Worm (Caenorhabditis elegans): Measurements from ENCODE around the gene nep-6.

Gene nep-6

ce11 chrII:3373875-3374274 is 42.8 kb upstream of the nep-6 start:
- TF ChIP-seq madf-3 (GFP tag; IDR thresholded peaks at IDR 0.05) (no peak), ZK185.1 (tag; optimal IDR thresholded peaks at IDR 0.05; ENCODE audit: poor library complexity, severe bottlenecking) (no peak)

- TF ChIP-seq Y95B8A.8 (GFP tag; IDR thresholded peaks at IDR 0.05) (no peak), Y67H2A.10 (GFP tag; conservative IDR thresholded peaks at IDR 0.05) (no peak), hmg-1.2 (GFP tag; IDR thresholded peaks at IDR 0.05) (no peak), efl-1 (GFP tag; optimal IDR thresholded peaks at IDR 0.05) (no peak), aptf-3 (GFP tag; IDR thresholded peaks at IDR 0.05) (no peak), snpc-4 (GFP tag; optimal IDR thresholded peaks at IDR 0.05) (no peak), snpc-4 (tag; optimal IDR thresholded peaks at IDR 0.05) (no peak), F23B12.7 (tag; optimal IDR thresholded peaks at IDR 0.05; ENCODE audit: insufficient read depth) (no peak), mcd-1 (GFP tag; IDR thresholded peaks at IDR 0.05) (no peak), sdz-38 (tag; optimal IDR thresholded peaks at IDR 0.05) (no peak), ztf-28 (GFP tag; IDR thresholded peaks at IDR 0.05) (no peak), B0336.3 (GFP tag; IDR thresholded peaks at IDR 0.05) (no peak), lin-35 (GFP tag; optimal IDR thresholded peaks at IDR 0.05) (no peak)
Measured at ce11 chrII:3374779-3375178, 41.8 kb upstream of the nep-6 start, which contains the start of gene bath-10. Gene bath-10, plus strand, starts transcription at chrII:3375079.

- no peak for TF ChIP-seq atf-7 (tag; optimal IDR thresholded peaks at IDR 0.05)
- no peak for TF ChIP-seq F57A8.1 (GFP tag; optimal IDR thresholded peaks at IDR 0.05)
- TF ChIP-seq nfya-1 (tag; optimal IDR thresholded peaks at IDR 0.05; ENCODE audit: borderline replicate concordance, insufficient read depth) = no peak
- TF ChIP-seq somi-1 (GFP tag; optimal IDR thresholded peaks at IDR 0.05) = no peak
- no peak for TF ChIP-seq T07F8.4 (tag; optimal IDR thresholded peaks at IDR 0.05)
Measured at ce11 chrII:3375302-3375701, 41.3 kb upstream of the nep-6 start.

- TF ChIP-seq lin-54 (GFP tag; optimal IDR thresholded peaks at IDR 0.05) (no peak), aptf-2 (GFP tag; conservative IDR thresholded peaks at IDR 0.05) (no peak), hsf-1 (GFP tag; IDR thresholded peaks at IDR 0.05) (no peak), ztf-28 (GFP tag; IDR thresholded peaks at IDR 0.05) (no peak), bed-2 (GFP tag; IDR thresholded peaks at IDR 0.05) (no peak), K12H6.12 (tag; optimal IDR thresholded peaks at IDR 0.05) (no peak), athp-1 (tag; optimal IDR thresholded peaks at IDR 0.05) (no peak), ztf-18 (tag; optimal IDR thresholded peaks at IDR 0.05) (no peak), lir-1 (GFP tag; conservative IDR thresholded peaks at IDR 0.05) (no peak), lin-40 (tag; optimal IDR thresholded peaks at IDR 0.05) (no peak)
Measured at ce11 chrII:3376789-3377188, 39.8 kb upstream of the nep-6 start, which contains the start of gene bath-9. Gene bath-9, plus strand, starts transcription at chrII:3377089.

ce11 chrII:3378275-3378674 is 38.4 kb upstream of the nep-6 start, which contains the start of gene Y49F6C.2:
Gene Y49F6C.2, plus strand, starts transcription at chrII:3378575.
- no peak for TF ChIP-seq cebp-1 (GFP tag; IDR thresholded peaks at IDR 0.05)
- no peak for TF ChIP-seq cebp-1 (tag; optimal IDR thresholded peaks at IDR 0.05)
- TF ChIP-seq hmg-20 (GFP tag; IDR thresholded peaks at IDR 0.05) = no peak
- TF ChIP-seq tbp1 (GFP tag; optimal IDR thresholded peaks at IDR 0.05) = no peak
- no peak for TF ChIP-seq bed-2 (GFP tag; IDR thresholded peaks at IDR 0.05)
- no peak for TF ChIP-seq unc-130 (GFP tag; optimal IDR thresholded peaks at IDR 0.05)

All from whole organism, young adult.